Worm (Caenorhabditis elegans) whole organism, L2 larva: ENCODE measurements around the gene srab-17.

ENCODE experiments used
- C34F6.9 ChIP-seq: fragments of 150-350 bp; optimal IDR thresholded peaks from 2 replicates; lab custom pipeline; 2014; ENCODE audit warnings: missing biosample characterization, missing genetic modification characterization
- ZK546.5 ChIP-seq: sonication (generic microtip); optimal IDR thresholded peaks from 2 replicates; lab custom pipeline; 2017; ENCODE audit warnings: missing biosample characterization, missing genetic modification characterization
- alr-1 ChIP-seq: fragments of 150-350 bp; optimal IDR thresholded peaks from 2 replicates; lab custom pipeline; 2014; ENCODE audit warnings: missing biosample characterization, missing genetic modification characterization
- aly-2 ChIP-seq: fragments of 150-350 bp; optimal IDR thresholded peaks from 2 replicates; lab custom pipeline; 2014; ENCODE audit warnings: missing biosample characterization, missing genetic modification characterization
- blmp-1 ChIP-seq: sonication (generic microtip); optimal IDR thresholded peaks from 2 replicates; lab custom pipeline; 2017; ENCODE audit warnings: missing genetic modification characterization, mild to moderate bottlenecking, missing compliant biosample characterization, antibody characterized with exemption, moderate library complexity; ENCODE audit not compliant: insufficient read depth
- ceh-16 ChIP-seq: fragments of 150-350 bp; optimal IDR thresholded peaks from 2 replicates; lab custom pipeline; 2014; ENCODE audit warnings: missing biosample characterization, missing genetic modification characterization
- ceh-82 ChIP-seq: fragments of 150-350 bp; optimal IDR thresholded peaks from 2 replicates; lab custom pipeline; 2014; ENCODE audit warnings: missing biosample characterization, missing genetic modification characterization
- crh-2 ChIP-seq: sonication (generic microtip); optimal IDR thresholded peaks from 2 replicates; lab custom pipeline; 2017; ENCODE audit warnings: missing biosample characterization, missing genetic modification characterization
- dmd-4 ChIP-seq: sonication (generic microtip); optimal IDR thresholded peaks from 2 replicates; lab custom pipeline; 2017; ENCODE audit warnings: missing biosample characterization, missing genetic modification characterization
- elt-1 ChIP-seq: fragments of 150-350 bp; optimal IDR thresholded peaks from 2 replicates; lab custom pipeline; 2014; ENCODE audit warnings: missing biosample characterization, missing genetic modification characterization
- elt-3 ChIP-seq: sonication (generic microtip); optimal IDR thresholded peaks from 2 replicates; lab custom pipeline; 2017; ENCODE audit warnings: missing biosample characterization, missing genetic modification characterization
- fos-1 ChIP-seq: fragments of 150-350 bp; optimal IDR thresholded peaks from 2 replicates; lab custom pipeline; 2014; ENCODE audit warnings: missing biosample characterization, missing genetic modification characterization
- gmeb-1 ChIP-seq: fragments of 150-350 bp; optimal IDR thresholded peaks from 2 replicates; lab custom pipeline; 2014; ENCODE audit warnings: missing biosample characterization, missing genetic modification characterization
- lin-39 ChIP-seq: fragments of 150-350 bp; optimal IDR thresholded peaks from 2 replicates; lab custom pipeline; 2014; ENCODE audit warnings: missing biosample characterization, missing genetic modification reagents, missing genetic modification characterization
- lsy-2 ChIP-seq, 2 experiments: fragments of 150-350 bp in 1 of 2; sonication (generic microtip) in 1 of 2; optimal IDR thresholded peaks; 2 replicates each; lab custom pipeline; 2014 to 2017; ENCODE audit warnings: missing biosample characterization in 2 of 2, missing genetic modification characterization in 2 of 2
- mab-5 ChIP-seq: fragments of 150-350 bp; optimal IDR thresholded peaks from 2 replicates; lab custom pipeline; 2014; ENCODE audit warnings: missing biosample characterization, missing genetic modification characterization
- mbf-1 ChIP-seq: sonication (generic microtip); optimal IDR thresholded peaks from 2 replicates; lab custom pipeline; 2017; ENCODE audit warnings: missing biosample characterization, missing genetic modification characterization
- mdl-1 ChIP-seq, 2 experiments: fragments of 150-350 bp in 1 of 2; sonication (generic microtip) in 1 of 2; optimal IDR thresholded peaks; 2 replicates each; lab custom pipeline; 2017; ENCODE audit warnings: missing biosample characterization in 2 of 2, missing genetic modification characterization in 2 of 2
- nhr-11 ChIP-seq: fragments of 150-350 bp; optimal IDR thresholded peaks from 2 replicates; lab custom pipeline; 2014; ENCODE audit warnings: missing biosample characterization, missing genetic modification characterization
- nhr-12 ChIP-seq: fragments of 150-350 bp; optimal IDR thresholded peaks from 2 replicates; lab custom pipeline; 2014; ENCODE audit warnings: missing biosample characterization, missing genetic modification characterization
- nhr-129 ChIP-seq: fragments of 150-350 bp; optimal IDR thresholded peaks from 2 replicates; lab custom pipeline; 2014; ENCODE audit warnings: missing biosample characterization, missing genetic modification characterization
- nhr-237 ChIP-seq: fragments of 150-350 bp; optimal IDR thresholded peaks from 2 replicates; lab custom pipeline; 2014; ENCODE audit warnings: missing biosample characterization, missing genetic modification characterization
- nhr-6 ChIP-seq: fragments of 150-350 bp; optimal IDR thresholded peaks from 2 replicates; lab custom pipeline; 2014; ENCODE audit warnings: missing biosample characterization, missing genetic modification characterization
- peb-1 ChIP-seq: fragments of 150-350 bp; optimal IDR thresholded peaks from 2 replicates; lab custom pipeline; 2014; ENCODE audit warnings: missing biosample characterization, missing genetic modification characterization
- sem-4 ChIP-seq: fragments of 150-350 bp; optimal IDR thresholded peaks from 2 replicates; lab custom pipeline; 2014; ENCODE audit warnings: missing biosample characterization, missing genetic modification reagents, missing genetic modification characterization
- skn-1 ChIP-seq: sonication (generic microtip); optimal IDR thresholded peaks from 2 replicates; lab custom pipeline; 2017; ENCODE audit warnings: missing biosample characterization, missing genetic modification characterization
- sma-3 ChIP-seq: sonication (generic microtip); optimal IDR thresholded peaks from 2 replicates; lab custom pipeline; 2016; ENCODE audit warnings: missing genetic modification reagents, missing genetic modification characterization, missing compliant biosample characterization
- sma-9 ChIP-seq, 2 experiments: fragments of 150-350 bp in 1 of 2; sonication (generic microtip) in 1 of 2; optimal IDR thresholded peaks; 2 replicates each; lab custom pipeline; 2014 to 2016; ENCODE audit warnings: missing genetic modification characterization in 2 of 2, mild to moderate bottlenecking in 1 of 2, missing biosample characterization in 1 of 2, missing compliant biosample characterization in 1 of 2, missing genetic modification reagents in 1 of 2, moderate library complexity in 1 of 2
- unc-55 ChIP-seq: fragments of 150-350 bp; sonication (generic microtip); optimal IDR thresholded peaks from 3 replicates; lab custom pipeline; 2014; ENCODE audit warnings: missing biosample characterization, missing genetic modification reagents, missing genetic modification characterization
- unc-62 ChIP-seq: fragments of 150-350 bp; optimal IDR thresholded peaks from 2 replicates; lab custom pipeline; 2014; ENCODE audit warnings: missing biosample characterization, missing genetic modification reagents, missing genetic modification characterization
- zag-1 ChIP-seq: fragments of 150-350 bp; optimal IDR thresholded peaks from 2 replicates; lab custom pipeline; 2014; ENCODE audit warnings: missing biosample characterization, missing genetic modification characterization
- ztf-1 ChIP-seq: fragments of 200-800 bp; sonication (Bioruptor generic); conservative IDR thresholded peaks from 2 replicates; pipeline ENCODE4 v1.3.6; 2022; ENCODE audit warnings: missing genetic modification characterization, missing compliant biosample characterization
- ztf-4 ChIP-seq: fragments of 150-350 bp; optimal IDR thresholded peaks from 2 replicates; lab custom pipeline; 2014; ENCODE audit warnings: missing biosample characterization, missing genetic modification characterization

The srab-17 gene

ce11 chrV:9889629-9890028 is 21.4 kb upstream of the srab-17 start, which contains the start of gene fshr-1:
fshr-1 (plus strand) TSS chrV:9889837.
- TF ChIP-seq crh-2 (tag; lab: Kevin White, UChicago), result peak; percentile 30
- peak; percentile 57 for TF ChIP-seq fos-1 (tag; lab: Kevin White, UChicago)
- no peak for TF ChIP-seq elt-1 (tag; lab: Kevin White, UChicago)
- TF ChIP-seq, all 48 proteins: peak for 2

- TF ChIP-seq ztf-1 (GFP tag; lab: Robert Waterston, UW) (no peak), unc-55 (GFP tag; lab: Kevin White, UChicago) (peak; percentile 77), C34F6.9 (tag; lab: Kevin White, UChicago) (peak; percentile 31)
Measured at ce11 chrV:9885918-9886488, 17.8 kb upstream of the srab-17 start, which contains the start of gene clp-9. clp-9 (minus strand) TSS chrV:9885968.

- TF ChIP-seq unc-62 (GFP tag; lab: Kevin White, UChicago) (no peak), mab-5 (no peak)
- TF ChIP-seq, all 48 proteins: peak for 0
Measured at ce11 chrV:9879867-9880266, 11.7 kb upstream of the srab-17 start, which contains the start of gene sdz-31. sdz-31 (plus strand) TSS chrV:9880167.

DNA sequence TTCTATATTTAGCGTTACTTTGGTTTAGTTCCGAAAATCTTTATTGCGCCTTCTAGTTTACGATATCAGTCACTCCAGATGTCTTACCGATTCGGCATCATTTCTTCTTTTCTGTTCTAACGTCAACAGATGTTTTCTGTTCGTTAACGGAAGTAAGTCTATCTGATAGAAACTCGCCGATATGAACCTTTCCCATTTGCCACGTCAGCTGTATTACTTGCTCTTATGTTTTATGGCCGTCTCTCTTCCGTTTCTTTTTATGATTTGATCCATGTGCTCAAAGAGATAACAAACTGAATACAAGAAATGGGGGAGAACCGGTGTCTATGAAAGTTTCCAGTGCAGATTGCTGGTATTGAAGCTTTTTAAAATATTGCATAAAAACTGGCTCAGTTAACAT is 11.2 kb upstream of the srab-17 start, which contains the start of gene srab-26:
TSS of gene srab-26 (minus strand) at position 101 of the 400 bp plus-strand sequence.
- TF ChIP-seq ceh-82 (no peak), crh-2 (tag; lab: Kevin White, UChicago) (no peak), nhr-11 (tag; lab: Kevin White, UChicago) (no peak), sma-9 (GFP tag; optimal IDR thresholded peaks at IDR 0.05; lab: Kevin White, UChicago) (no peak), sma-9 (tag; optimal IDR thresholded peaks at IDR 0.05; lab: Kevin White, UChicago) (no peak), skn-1 (tag; lab: Kevin White, UChicago) (no peak), mdl-1 (tag; optimal IDR thresholded peaks at IDR 0.05; lab: Kevin White, UChicago) (no peak), mbf-1 (tag; lab: Kevin White, UChicago) (no peak), zag-1 (tag; lab: Kevin White, UChicago) (no peak), peb-1 (tag; lab: Kevin White, UChicago) (no peak), alr-1 (tag; lab: Kevin White, UChicago) (no peak), gmeb-1 (tag; lab: Kevin White, UChicago) (no peak), elt-3 (tag; lab: Kevin White, UChicago) (no peak), ceh-16 (tag; lab: Kevin White, UChicago) (no peak), nhr-129 (tag; lab: Kevin White, UChicago) (no peak)
- TF ChIP-seq, all 48 proteins: peak for 0

- TF ChIP-seq mab-5, result no peak
- TF ChIP-seq lin-39 (tag; lab: Kevin White, UChicago), result no peak
- TF ChIP-seq peb-1 (tag; lab: Kevin White, UChicago), result no peak
- no peak for TF ChIP-seq lsy-2 (tag; optimal IDR thresholded peaks at IDR 0.05; lab: Kevin White, UChicago)
- no peak for TF ChIP-seq skn-1 (tag; lab: Kevin White, UChicago)
- TF ChIP-seq elt-1 (tag; lab: Kevin White, UChicago), result no peak
- no peak for TF ChIP-seq mbf-1 (tag; lab: Kevin White, UChicago)
- no peak for TF ChIP-seq dmd-4 (tag; lab: Kevin White, UChicago)
- no peak for TF ChIP-seq zag-1 (tag; lab: Kevin White, UChicago)
- TF ChIP-seq ztf-4, result no peak
- TF ChIP-seq ZK546.5 (tag; lab: Kevin White, UChicago), result no peak
- no peak for TF ChIP-seq unc-62 (GFP tag; lab: Kevin White, UChicago)
- no peak for TF ChIP-seq sma-3 (GFP tag; lab: Kevin White, UChicago)
- TF ChIP-seq nhr-237, result no peak
- no peak for TF ChIP-seq nhr-12
- no peak for TF ChIP-seq blmp-1 (tag; lab: Kevin White, UChicago)
- TF ChIP-seq elt-3 (tag; lab: Kevin White, UChicago), result no peak
- TF ChIP-seq nhr-6 (tag; lab: Kevin White, UChicago), result no peak
- no peak for TF ChIP-seq aly-2
- no peak for TF ChIP-seq sem-4 (tag; lab: Kevin White, UChicago)
Measured at ce11 chrV:9871339-9871738, 3.1 kb upstream of the srab-17 start, which contains the start of gene srab-18. srab-18 (minus strand) TSS chrV:9871439.
